Fruit fly (Drosophila melanogaster): Measurements from ENCODE around the gene CheB93b.

The CheB93b gene

DNA sequence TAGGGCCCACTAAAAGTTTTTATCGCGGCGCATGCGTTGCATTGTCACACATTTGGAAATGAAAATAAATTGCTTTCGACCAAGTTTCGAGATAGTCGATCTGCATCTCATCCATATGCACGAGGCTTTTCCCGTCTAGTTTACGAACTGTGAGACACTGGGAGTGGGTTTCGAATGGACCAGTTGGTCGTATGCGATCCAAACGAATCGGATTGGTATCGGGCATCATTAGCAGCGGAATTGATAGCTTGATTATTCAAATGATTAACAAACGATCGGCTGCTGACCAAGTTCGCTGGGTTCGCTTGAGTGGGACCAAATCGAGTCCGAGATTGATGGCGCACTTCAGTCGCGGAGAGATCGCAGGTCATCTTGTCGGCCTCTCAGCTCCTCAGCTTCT is 31.2 kb downstream of the CheB93b start:
- TF ChIP-seq CG8478 (optimal IDR thresholded peaks at IDR 0.05), result no peak
- TF ChIP-seq CTCF (optimal IDR thresholded peaks at IDR 0.05), result no peak

DNA sequence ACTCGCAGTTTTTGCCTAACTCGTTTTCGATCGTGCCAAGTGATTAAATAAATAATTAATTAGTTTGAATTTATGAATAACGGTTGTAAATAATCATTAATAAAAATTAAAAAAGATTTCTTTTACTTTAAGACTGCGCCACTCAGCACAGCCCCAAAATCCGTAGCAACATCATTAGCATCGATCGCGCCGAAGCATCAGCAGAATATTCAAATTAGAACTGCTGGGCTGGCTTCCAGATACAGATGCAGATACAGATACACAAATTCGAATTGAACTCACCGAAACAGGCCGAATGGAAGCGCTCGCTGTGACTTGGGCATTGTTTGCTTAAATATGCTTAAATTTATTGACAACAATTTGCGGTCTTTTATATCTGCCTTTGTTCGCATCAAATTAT is 31.8 kb downstream of the CheB93b start:
- no peak for TF ChIP-seq CTCF (optimal IDR thresholded peaks at IDR 0.05)
- no peak for TF ChIP-seq CG8478 (optimal IDR thresholded peaks at IDR 0.05)

- no peak for TF ChIP-seq CG8478 (optimal IDR thresholded peaks at IDR 0.05)
- TF ChIP-seq CTCF (optimal IDR thresholded peaks at IDR 0.05), result no peak
Observed at dm6 chr3R:21445327-21445726, 36.4 kb downstream of the CheB93b start.

- TF ChIP-seq CG8478 (optimal IDR thresholded peaks at IDR 0.05), result no peak
- peak; percentile 60 to 66 for TF ChIP-seq CTCF (optimal IDR thresholded peaks at IDR 0.05)
Observed at dm6 chr3R:21446334-21446733, 37.4 kb downstream of the CheB93b start, which contains the start of gene lbe. Gene lbe, minus strand, starts transcription at chr3R:21446537.

dm6 chr3R:21447656-21448055 is 38.7 kb downstream of the CheB93b start:
- no peak for TF ChIP-seq CTCF (optimal IDR thresholded peaks at IDR 0.05)
- TF ChIP-seq CG8478 (optimal IDR thresholded peaks at IDR 0.05), result no peak

- TF ChIP-seq CTCF (optimal IDR thresholded peaks at IDR 0.05) (no peak), CG8478 (optimal IDR thresholded peaks at IDR 0.05) (no peak)
Observed at dm6 chr3R:21452108-21452507, 43.2 kb downstream of the CheB93b start.

- TF ChIP-seq CTCF (optimal IDR thresholded peaks at IDR 0.05), result no peak
Observed at dm6 chr3R:21456774-21457173, 47.9 kb downstream of the CheB93b start.

dm6 chr3R:21458445-21458844 is 49.5 kb downstream of the CheB93b start:
- TF ChIP-seq CTCF (optimal IDR thresholded peaks at IDR 0.05) (no peak), CG8478 (optimal IDR thresholded peaks at IDR 0.05) (no peak)

Data from S2 (cell line).